Worm (Caenorhabditis elegans) whole organism, L4/young adult: ENCODE measurements around the gene F41H10.4.

Experiments used
- W03F9.2 ChIP-seq: fragments of 150-350 bp; optimal IDR thresholded peaks from 2 replicates; lab custom pipeline; 2014; ENCODE audit warnings: missing biosample characterization, missing genetic modification characterization
- him-1 ChIP-seq: sonication (generic microtip); optimal IDR thresholded peaks from 2 replicates; lab custom pipeline; 2016; ENCODE audit warnings: missing genotype, missing genetic modification reagents, missing genetic modification characterization, missing compliant biosample characterization

- TF ChIP-seq W03F9.2 (tag; lab: Kevin White, UChicago) = no peak
- TF ChIP-seq him-1 (tag; lab: Kevin White, UChicago) = no peak
Measured at ce11 chrIV:5369414-5369813, 5.1 kb downstream of the F41H10.4 start, which contains the start of gene F41H10.3.
